Fruit fly (Drosophila melanogaster) whole organism, embryonic: Measurements from ENCODE around the gene RhoGEF4.
A peak's percentile ranks its signal among the peaks of the same experiment; 100 is the strongest.

Source experiments
- Abd-B ChIP-seq: fragments of 200-800 bp; sonication (Bioruptor generic); optimal IDR thresholded peaks from 2 replicates; lab custom pipeline; 2018; ENCODE audit warnings: missing biosample characterization, mild to moderate bottlenecking, missing genetic modification characterization, moderate library complexity
- Awh ChIP-seq: fragments of 200-800 bp; sonication (Bioruptor generic); IDR thresholded peaks from 2 replicates; pipeline ENCODE4, ENCODE4 v1.3.6; 2022; ENCODE audit warnings: missing biosample characterization, missing genetic modification characterization
- BEAF-32 ChIP-seq: fragments of 200-800 bp; sonication (Bioruptor generic); optimal IDR thresholded peaks from 3 replicates; lab custom pipeline; 2017; ENCODE audit warnings: missing biosample characterization, missing genetic modification characterization, mild to moderate bottlenecking, moderate library complexity, missing genetic modification reagents
- BtbVII ChIP-seq: fragments of 200-800 bp; sonication (Bioruptor generic); optimal IDR thresholded peaks from 3 replicates; lab custom pipeline; 2017; ENCODE audit warnings: missing biosample characterization, mild to moderate bottlenecking, missing genetic modification characterization
- C15 ChIP-seq: fragments of 200-800 bp; sonication (Bioruptor generic); IDR thresholded peaks from 3 replicates; pipeline ENCODE4 v1.3.6; 2022; ENCODE audit warnings: missing biosample characterization, missing genetic modification characterization
- CG10209 ChIP-seq: fragments of 200-800 bp; sonication (Bioruptor generic); optimal IDR thresholded peaks from 3 replicates; lab custom pipeline; 2017; ENCODE audit warnings: missing biosample characterization, mild to moderate bottlenecking, missing genetic modification characterization, missing genetic modification reagents
- CG11456 ChIP-seq: fragments of 200-800 bp; sonication (Bioruptor generic); IDR thresholded peaks from 3 replicates; pipeline ENCODE4 v1.3.6; 2022; ENCODE audit warnings: missing biosample characterization, missing genetic modification characterization
- CG12769 ChIP-seq: fragments of 200-800 bp; sonication (Bioruptor generic); optimal IDR thresholded peaks from 2 replicates; lab custom pipeline; 2019; ENCODE audit warnings: missing biosample characterization, mild to moderate bottlenecking, missing genetic modification characterization, moderate library complexity
- CG12942 ChIP-seq: fragments of 200-800 bp; sonication (Bioruptor generic); optimal IDR thresholded peaks from 3 replicates; lab custom pipeline; 2016; ENCODE audit warnings: missing biosample characterization, missing genetic modification characterization
- CG15514 ChIP-seq: fragments of 200-800 bp; sonication (Bioruptor generic); optimal IDR thresholded peaks from 3 replicates; lab custom pipeline; 2017; ENCODE audit warnings: missing biosample characterization, missing genetic modification characterization, mild to moderate bottlenecking, moderate library complexity, missing genetic modification reagents
- CG15696 ChIP-seq: fragments of 200-800 bp; sonication (Bioruptor generic); optimal IDR thresholded peaks from 2 replicates; lab custom pipeline; 2019; ENCODE audit warnings: missing biosample characterization, mild to moderate bottlenecking, missing genetic modification characterization, moderate library complexity
- CG17359 ChIP-seq: fragments of 200-800 bp; sonication (Bioruptor generic); optimal IDR thresholded peaks from 3 replicates; lab custom pipeline; 2018; ENCODE audit warnings: missing biosample characterization, mild to moderate bottlenecking, missing genetic modification characterization, moderate library complexity
- CG17802 ChIP-seq: fragments of 200-800 bp; sonication (Bioruptor generic); optimal IDR thresholded peaks from 2 replicates; lab custom pipeline; 2018; ENCODE audit warnings: missing biosample characterization, mild to moderate bottlenecking, missing genetic modification characterization, moderate library complexity
- CG1792 ChIP-seq: fragments of 200-800 bp; sonication (Bioruptor generic); optimal IDR thresholded peaks from 2 replicates; lab custom pipeline; 2016; ENCODE audit warnings: missing biosample characterization, missing genetic modification characterization
- CG18619 ChIP-seq: fragments of 200-800 bp; sonication (Bioruptor generic); optimal IDR thresholded peaks from 3 replicates; lab custom pipeline; 2017; ENCODE audit warnings: missing biosample characterization, mild to moderate bottlenecking, missing genetic modification characterization
- CG3847 ChIP-seq: fragments of 200-800 bp; sonication (Bioruptor generic); IDR thresholded peaks from 2 replicates; pipeline ENCODE4 v1.3.6; 2022; ENCODE audit warnings: missing biosample characterization, missing genetic modification characterization
- CG4328 ChIP-seq: fragments of 200-800 bp; sonication (Bioruptor generic); optimal IDR thresholded peaks from 3 replicates; lab custom pipeline; 2017; ENCODE audit warnings: missing biosample characterization, missing genetic modification reagents, missing genetic modification characterization
- CG4424 ChIP-seq: fragments of 200-800 bp; sonication (Bioruptor generic); optimal IDR thresholded peaks from 3 replicates; lab custom pipeline; 2016; ENCODE audit warnings: missing biosample characterization, missing genetic modification characterization
- CG6254 ChIP-seq: fragments of 200-800 bp; sonication (Bioruptor generic); optimal IDR thresholded peaks from 3 replicates; lab custom pipeline; 2017; ENCODE audit warnings: mild to moderate bottlenecking, missing biosample characterization, missing genetic modification reagents, missing genetic modification characterization
- Deaf1 ChIP-seq: fragments of 200-800 bp; optimal IDR thresholded peaks from 3 replicates; lab custom pipeline; 2019; ENCODE audit warnings: missing biosample characterization, mild to moderate bottlenecking, missing genetic modification characterization, moderate library complexity
- Dp ChIP-seq: fragments of 200-800 bp; sonication (Bioruptor generic); optimal IDR thresholded peaks from 2 replicates; lab custom pipeline; 2018; ENCODE audit warnings: missing biosample characterization, mild to moderate bottlenecking, missing genetic modification characterization, moderate library complexity
- E2f1 ChIP-seq: fragments of 200-800 bp; sonication (Bioruptor generic); IDR thresholded peaks from 2 replicates; pipeline ENCODE4 v1.3.6; 2022; ENCODE audit warnings: missing biosample characterization, missing genetic modification characterization
- Ets65A ChIP-seq: fragments of 200-800 bp; sonication (Bioruptor generic); peaks from one replicate; lab custom pipeline; 2016; ENCODE audit warnings: missing biosample characterization, missing genetic modification characterization
- HLHmδ ChIP-seq: fragments of 200-800 bp; sonication (Bioruptor generic); optimal IDR thresholded peaks from 2 replicates; lab custom pipeline; 2018; ENCODE audit warnings: missing biosample characterization, mild to moderate bottlenecking, missing genetic modification characterization, moderate library complexity
- Hmx ChIP-seq: fragments of 200-800 bp; sonication (Bioruptor generic); optimal IDR thresholded peaks from 2 replicates; lab custom pipeline; 2016; ENCODE audit warnings: missing biosample characterization, missing genetic modification characterization
- Lim3 ChIP-seq: fragments of 200-800 bp; sonication (Bioruptor generic); IDR thresholded peaks from 2 replicates; pipeline ENCODE4 v1.3.6; 2022; ENCODE audit warnings: missing biosample characterization, missing genetic modification characterization
- Meics ChIP-seq: fragments of 200-800 bp; sonication (Bioruptor generic); optimal IDR thresholded peaks from 2 replicates; lab custom pipeline; 2017; ENCODE audit warnings: missing biosample characterization, mild to moderate bottlenecking, missing genetic modification characterization
- Nf-YB ChIP-seq: fragments of 200-800 bp; sonication (Bioruptor generic); optimal IDR thresholded peaks from 3 replicates; lab custom pipeline; 2019; ENCODE audit warnings: missing biosample characterization, mild to moderate bottlenecking, missing genetic modification characterization, moderate library complexity
- Ravus ChIP-seq: fragments of 200-800 bp; sonication (Bioruptor generic); IDR thresholded peaks from 2 replicates; pipeline ENCODE4 v1.3.6; 2022; ENCODE audit warnings: missing biosample characterization, missing genetic modification characterization
- Sry-δ ChIP-seq: fragments of 200-800 bp; sonication (Bioruptor generic); optimal IDR thresholded peaks from 2 replicates; lab custom pipeline; 2016; ENCODE audit warnings: missing biosample characterization, missing genetic modification characterization
- al ChIP-seq: fragments of 200-800 bp; sonication (Bioruptor generic); IDR thresholded peaks from 2 replicates; pipeline ENCODE4 v1.3.6; 2022; ENCODE audit warnings: missing biosample characterization, missing genetic modification characterization
- aop ChIP-seq: fragments of 200-800 bp; sonication (Bioruptor generic); IDR thresholded peaks from 2 replicates; pipeline ENCODE4 v1.3.6; 2022; ENCODE audit warnings: missing biosample characterization, missing genetic modification characterization
- az2 ChIP-seq: fragments of 200-800 bp; sonication (Bioruptor generic); optimal IDR thresholded peaks from 3 replicates; lab custom pipeline; 2016; ENCODE audit warnings: missing biosample characterization, missing genetic modification characterization
- chif ChIP-seq, 2 experiments: fragments of 200-800 bp; sonication (Bioruptor generic); optimal IDR thresholded peaks; 3 replicates each; lab custom pipeline; 2016; ENCODE audit warnings: missing biosample characterization in 2 of 2, missing genetic modification characterization in 2 of 2
- emc ChIP-seq: fragments of 200-800 bp; sonication (Bioruptor generic); optimal IDR thresholded peaks from 2 replicates; lab custom pipeline; 2016; ENCODE audit warnings: missing biosample characterization, missing genetic modification characterization
- esg ChIP-seq: fragments of 200-800 bp; sonication (Bioruptor generic); conservative IDR thresholded peaks from 2 replicates; pipeline ENCODE4 v1.3.6; 2022; ENCODE audit warnings: missing biosample characterization, missing genetic modification characterization
- ewg ChIP-seq: fragments of 200-800 bp; sonication (Bioruptor generic); optimal IDR thresholded peaks from 3 replicates; lab custom pipeline; 2017; ENCODE audit warnings: mild to moderate bottlenecking, missing biosample characterization, missing genetic modification reagents, missing genetic modification characterization
- exex ChIP-seq: fragments of 200-800 bp; sonication (Bioruptor generic); optimal IDR thresholded peaks from 4 replicates; lab custom pipeline; 2018; ENCODE audit warnings: missing biosample characterization, mild to moderate bottlenecking, missing genetic modification characterization, moderate library complexity
- fd102C ChIP-seq: fragments of 200-800 bp; sonication (Bioruptor generic); optimal IDR thresholded peaks from 2 replicates; lab custom pipeline; 2018; ENCODE audit warnings: missing biosample characterization, mild to moderate bottlenecking, missing genetic modification characterization, moderate library complexity
- gem ChIP-seq: fragments of 200-800 bp; sonication (Bioruptor generic); optimal IDR thresholded peaks from 2 replicates; lab custom pipeline; 2019; ENCODE audit warnings: missing biosample characterization, mild to moderate bottlenecking, missing genetic modification characterization, moderate library complexity
- grau ChIP-seq: fragments of 200-800 bp; optimal IDR thresholded peaks from 3 replicates; lab custom pipeline; 2019; ENCODE audit warnings: missing biosample characterization, mild to moderate bottlenecking, missing genetic modification characterization, moderate library complexity
- h ChIP-seq: fragments of >200 bp; optimal IDR thresholded peaks from 2 replicates; lab custom pipeline; 2017
- ind ChIP-seq: fragments of 200-800 bp; sonication (Bioruptor generic); optimal IDR thresholded peaks from 3 replicates; lab custom pipeline; 2016; ENCODE audit warnings: missing biosample characterization, missing genetic modification characterization
- lmd ChIP-seq: fragments of 200-800 bp; sonication (Bioruptor generic); IDR thresholded peaks from 2 replicates; pipeline ENCODE4 v1.3.6; 2022; ENCODE audit warnings: missing biosample characterization, missing genetic modification characterization
- lola ChIP-seq, 3 experiments: fragments of >200 bp in 2 of 3; fragments of 200-800 bp in 1 of 3; sonication (Bioruptor generic) in 1 of 3; optimal IDR thresholded peaks; 2 replicates each; lab custom pipeline; 2017 to 2019; ENCODE audit warnings: missing biosample characterization in 3 of 3, missing genetic modification characterization in 3 of 3, mild to moderate bottlenecking in 1 of 3, moderate library complexity in 1 of 3
- lov ChIP-seq, 2 experiments: fragments of 200-800 bp in 1 of 2; fragments of >200 bp in 1 of 2; sonication (Bioruptor generic) in 1 of 2; IDR thresholded peaks in 1 of 2; optimal IDR thresholded peaks in 1 of 2; 2 replicates in 1 of 2; 3 replicates in 1 of 2; pipeline versions ENCODE4 v1.3.6 to Lab custom; 2017 to 2022; ENCODE audit warnings: missing biosample characterization in 1 of 2, missing genetic modification characterization in 1 of 2
- salm ChIP-seq: fragments of 200-800 bp; sonication (Bioruptor generic); optimal IDR thresholded peaks from 2 replicates; lab custom pipeline; 2018; ENCODE audit warnings: missing biosample characterization, mild to moderate bottlenecking, missing genetic modification characterization
- schlank ChIP-seq: fragments of 200-800 bp; sonication (Bioruptor generic); optimal IDR thresholded peaks from 2 replicates; lab custom pipeline; 2018; ENCODE audit warnings: missing biosample characterization, mild to moderate bottlenecking, missing genetic modification characterization
- slp2 ChIP-seq: fragments of 200-800 bp; sonication (Bioruptor generic); optimal IDR thresholded peaks from 2 replicates; lab custom pipeline; 2016; ENCODE audit warnings: missing biosample characterization, missing genetic modification characterization
- sqz ChIP-seq: fragments of 200-800 bp; sonication (Bioruptor generic); optimal IDR thresholded peaks from 3 replicates; lab custom pipeline; 2018; ENCODE audit warnings: missing biosample characterization, mild to moderate bottlenecking, missing genetic modification characterization

Gene RhoGEF4

DNA sequence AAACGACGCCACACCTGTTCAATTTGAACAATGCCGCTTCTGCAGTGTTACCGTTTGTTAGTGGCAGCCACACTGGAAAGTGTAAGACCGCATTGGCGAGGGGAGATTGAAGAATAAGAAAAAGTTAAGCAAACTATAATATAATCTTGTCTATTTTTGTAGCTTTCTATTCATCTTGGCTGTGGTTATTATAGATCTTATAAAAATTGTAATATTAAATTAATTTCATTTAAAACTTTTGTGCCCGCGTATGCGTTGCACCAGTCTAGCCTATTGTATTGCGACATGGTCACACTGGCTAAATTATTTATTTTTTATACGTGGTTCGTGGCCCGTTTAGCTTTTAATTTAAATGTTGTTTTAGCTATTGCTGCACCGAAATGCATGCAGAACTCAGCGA, at the start of gene RhoGEF4, which contains the start of gene Rint1 (continued):
- TF ChIP-seq CG15696 (tag; lab: Kevin White, UChicago) (peak; percentile 60), lola (GFP tag; optimal IDR thresholded peaks at IDR 0.05; lab: Kevin White, UChicago) (peak in 1 of 3 experiments; percentile 70), sqz (GFP tag; lab: Kevin White, UChicago) (peak; percentile 70), emc (GFP tag; lab: Kevin White, UChicago) (no peak), CG11456 (GFP tag; lab: Robert Waterston, UW) (peak; percentile 64), E2f1 (GFP tag; lab: Robert Waterston, UW) (peak; percentile 80), CG12942 (GFP tag; lab: Kevin White, UChicago) (peak; percentile 64), gem (tag; lab: Kevin White, UChicago) (peak; percentile 86), Lim3 (GFP tag; lab: Robert Waterston, UW) (no peak), CG17802 (tag; lab: Kevin White, UChicago) (peak; percentile 12), CG4328 (GFP tag; lab: Kevin White, UChicago) (no peak), Awh (peak; percentile 51; the same call in 1 of the 2 replicates), CG3847 (GFP tag; lab: Robert Waterston, UW) (peak; percentile 90), HLHmδ (no peak), Dp (GFP tag; lab: Kevin White, UChicago) (peak; percentile 92), BEAF-32 (GFP tag; lab: Kevin White, UChicago) (peak; percentile 45), Nf-YB (GFP tag; lab: Kevin White, UChicago) (peak; percentile 31), esg (peak; percentile 77), ind (GFP tag; lab: Kevin White, UChicago) (peak; percentile 68), grau (tag; lab: Kevin White, UChicago) (peak; percentile 76), BtbVII (GFP tag; lab: Kevin White, UChicago) (no peak), Abd-B (GFP tag; lab: Kevin White, UChicago) (peak; percentile 77), slp2 (no peak), schlank (tag; lab: Kevin White, UChicago) (no peak), az2 (GFP tag; lab: Kevin White, UChicago) (peak; percentile 78), Ets65A (peak; percentile 95), CG10209 (GFP tag; lab: Kevin White, UChicago) (peak; percentile 63), CG18619 (GFP tag; lab: Kevin White, UChicago) (peak; percentile 62), Deaf1 (tag; lab: Kevin White, UChicago) (no peak), fd102C (GFP tag; lab: Kevin White, UChicago) (no peak), CG17359 (tag; lab: Kevin White, UChicago) (peak; percentile 43), h (lab: Kevin White, UChicago) (no peak), Meics (GFP tag; lab: Kevin White, UChicago) (peak; percentile 38), ewg (GFP tag; lab: Kevin White, UChicago) (peak; percentile 60), C15 (no peak), CG4424 (GFP tag; lab: Kevin White, UChicago) (peak; percentile 61), salm (tag; lab: Kevin White, UChicago) (no peak), lmd (GFP tag; lab: Robert Waterston, UW) (peak; percentile 75), CG12769 (tag; lab: Kevin White, UChicago) (no peak), CG15514 (GFP tag; lab: Kevin White, UChicago) (peak; percentile 52), CG6254 (GFP tag; lab: Kevin White, UChicago) (peak; percentile 22), exex (tag; lab: Kevin White, UChicago) (no peak), lov (optimal IDR thresholded peaks at IDR 0.05; lab: Kevin White, UChicago) (no peak), lov (GFP tag; IDR thresholded peaks at IDR 0.05; lab: Robert Waterston, UW) (peak; percentile 39; the same call in 1 of the 3 replicates), aop (GFP tag; lab: Robert Waterston, UW) (no peak), Ravus (GFP tag; lab: Robert Waterston, UW) (no peak), CG1792 (GFP tag; lab: Kevin White, UChicago) (no peak), Hmx (no peak), al (GFP tag; lab: Robert Waterston, UW) (peak; percentile 71), chif (GFP tag; optimal IDR thresholded peaks at IDR 0.05; lab: Kevin White, UChicago) (peak; percentile 4 to 53), Sry-δ (GFP tag; lab: Kevin White, UChicago) (peak; percentile 18)
